Worm (Caenorhabditis elegans) whole organism, mixed stage, embryonic: ENCODE data around the gene aqp-6.

Experiments
- bed-3 ChIP-seq: fragments of 200-800 bp; sonication (Bioruptor generic); optimal IDR thresholded peaks from 3 replicates; lab custom pipeline; 2018; ENCODE audit warnings: mild to moderate bottlenecking, missing genetic modification characterization, moderate library complexity, missing compliant biosample characterization
- ceh-43 ChIP-seq: fragments of 200-800 bp; sonication (Bioruptor generic); optimal IDR thresholded peaks from 2 replicates; lab custom pipeline; 2018; ENCODE audit warnings: mild to moderate bottlenecking, missing genetic modification characterization, moderate library complexity, missing compliant biosample characterization
- ceh-83 ChIP-seq: fragments of 200-800 bp; sonication (Bioruptor generic); optimal IDR thresholded peaks from 2 replicates; lab custom pipeline; 2018; ENCODE audit warnings: mild to moderate bottlenecking, missing genetic modification characterization, missing compliant biosample characterization
- hlh-1 ChIP-seq: fragments of 150-350 bp; optimal IDR thresholded peaks from 2 replicates; lab custom pipeline; 2014; ENCODE audit warnings: missing biosample characterization, missing genetic modification reagents, missing genetic modification characterization
- lsy-2 ChIP-seq: fragments of 150-350 bp; optimal IDR thresholded peaks from 2 replicates; lab custom pipeline; 2014; ENCODE audit warnings: missing biosample characterization, missing genetic modification characterization
- mab-5 ChIP-seq: fragments of 150-350 bp; optimal IDR thresholded peaks from 2 replicates; lab custom pipeline; 2014; ENCODE audit warnings: missing biosample characterization, missing genetic modification characterization
- nhr-12 ChIP-seq: fragments of 150-350 bp; optimal IDR thresholded peaks from 2 replicates; lab custom pipeline; 2014; ENCODE audit warnings: missing biosample characterization, missing genetic modification characterization
- nhr-76 ChIP-seq: sonication (generic microtip); optimal IDR thresholded peaks from 2 replicates; lab custom pipeline; 2017; ENCODE audit warnings: missing biosample characterization, missing genetic modification characterization
- unc-62 ChIP-seq: fragments of 150-350 bp; optimal IDR thresholded peaks from 2 replicates; lab custom pipeline; 2014; ENCODE audit warnings: missing biosample characterization, missing genetic modification reagents, missing genetic modification characterization
- ztf-11 ChIP-seq: fragments of 150-350 bp; optimal IDR thresholded peaks from 2 replicates; lab custom pipeline; 2014; ENCODE audit warnings: missing biosample characterization, missing genetic modification characterization

DNA sequence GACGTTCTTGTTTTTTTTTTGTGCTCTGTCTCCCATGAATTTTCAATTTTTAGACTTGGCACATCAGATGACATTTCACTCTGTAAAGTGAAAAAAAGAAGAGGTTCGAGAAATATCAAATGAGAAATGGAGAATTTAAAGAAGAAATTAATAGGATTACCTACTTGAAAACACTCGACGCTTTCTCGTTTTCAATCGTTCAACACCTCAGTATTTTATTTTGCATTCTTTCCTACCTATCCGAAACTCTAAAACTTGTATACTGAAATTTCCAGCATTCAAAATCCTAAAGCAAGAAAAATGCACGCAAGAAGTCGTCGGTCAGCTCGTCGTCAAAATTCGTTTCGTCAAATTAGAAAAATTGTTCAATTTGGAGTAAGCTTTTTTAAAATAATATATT, 12.5 kb upstream of the aqp-6 start, which contains the start of gene kvs-2:
- TF ChIP-seq unc-62 (GFP tag; lab: Kevin White, UChicago) (no peak), ztf-11 (tag; lab: Kevin White, UChicago) (no peak), hlh-1 (tag; lab: Kevin White, UChicago) (no peak), bed-3 (GFP tag; lab: Kevin White, UChicago) (no peak), ceh-43 (GFP tag; lab: Kevin White, UChicago) (no peak), mab-5 (tag; lab: Kevin White, UChicago) (no peak), lsy-2 (tag; lab: Kevin White, UChicago) (no peak), nhr-12 (tag; lab: Kevin White, UChicago) (no peak), nhr-76 (tag; lab: Kevin White, UChicago) (no peak), ceh-83 (GFP tag; lab: Kevin White, UChicago) (no peak)
